Worm (Caenorhabditis elegans) whole organism, mixed stage, embryonic: Measurements from ENCODE around the gene rab-3.
"Not testable (repeated sequence)": the region's sequence is repeated elsewhere in the genome, so short reads cannot be mapped to it uniquely, and the experiment has no call there.

Experiments used
- bed-3 ChIP-seq: fragments of 200-800 bp; sonication (Bioruptor generic); optimal IDR thresholded peaks from 3 replicates; lab custom pipeline; 2018; ENCODE audit warnings: mild to moderate bottlenecking, missing genetic modification characterization, moderate library complexity, missing compliant biosample characterization
- blmp-1 ChIP-seq: fragments of 150-350 bp; optimal IDR thresholded peaks from 2 replicates; lab custom pipeline; 2014; ENCODE audit warnings: missing biosample characterization, missing genetic modification characterization
- lin-32 ChIP-seq: fragments of 200-800 bp; sonication (Bioruptor generic); optimal IDR thresholded peaks from 2 replicates; lab custom pipeline; 2018; ENCODE audit warnings: mild to moderate bottlenecking, missing genetic modification characterization, missing compliant biosample characterization
- lsy-2 ChIP-seq: fragments of 150-350 bp; optimal IDR thresholded peaks from 2 replicates; lab custom pipeline; 2014; ENCODE audit warnings: missing biosample characterization, missing genetic modification characterization
- nhr-12 ChIP-seq: fragments of 150-350 bp; optimal IDR thresholded peaks from 2 replicates; lab custom pipeline; 2014; ENCODE audit warnings: missing biosample characterization, missing genetic modification characterization
- nhr-2 ChIP-seq: fragments of 150-350 bp; optimal IDR thresholded peaks from 2 replicates; lab custom pipeline; 2014; ENCODE audit warnings: missing biosample characterization, missing genetic modification characterization
- sptf-1 ChIP-seq: sonication (generic microtip); optimal IDR thresholded peaks from 2 replicates; lab custom pipeline; 2017; ENCODE audit warnings: mild to moderate bottlenecking, missing genetic modification characterization, moderate library complexity, missing compliant biosample characterization
- unc-120 ChIP-seq: sonication (generic microtip); optimal IDR thresholded peaks from 2 replicates; lab custom pipeline; 2017; ENCODE audit warnings: missing genetic modification characterization, missing compliant biosample characterization; ENCODE audit not compliant: poor library complexity, severe bottlenecking
- unc-39 ChIP-seq: fragments of 150-350 bp; optimal IDR thresholded peaks from 2 replicates; lab custom pipeline; 2014; ENCODE audit warnings: missing biosample characterization, missing genetic modification characterization

DNA sequence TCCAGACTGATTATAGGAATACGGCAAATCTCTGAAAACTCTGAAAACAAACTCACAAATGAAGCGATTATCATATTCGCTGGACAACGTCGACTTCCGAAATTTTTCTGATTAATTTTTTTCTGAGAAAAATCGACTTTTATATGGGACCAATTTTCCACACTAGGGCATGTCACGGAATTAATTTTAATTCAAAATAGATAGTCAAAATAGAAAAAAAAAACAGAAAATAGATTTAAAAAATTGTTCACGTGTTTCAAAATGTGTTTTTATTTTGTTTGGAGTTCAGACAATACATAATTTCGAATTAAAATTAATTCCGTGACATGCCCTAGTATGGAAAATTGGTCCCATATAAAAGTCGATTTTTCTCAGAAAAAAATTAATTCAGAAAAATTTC, 30.0 kb upstream of the rab-3 start, which contains the start of the genes F10C1.3 and F10C1.23:
- TF ChIP-seq nhr-12 (tag; lab: Kevin White, UChicago); unc-39; lsy-2 (tag; lab: Kevin White, UChicago); unc-120 (tag; lab: Kevin White, UChicago); blmp-1 (tag; lab: Kevin White, UChicago); nhr-2; lin-32 (GFP tag; lab: Kevin White, UChicago); sptf-1 (tag; lab: Kevin White, UChicago); bed-3 (GFP tag; lab: Kevin White, UChicago): not testable (repeated sequence)
